Worm (Caenorhabditis elegans) whole organism, young adult: ENCODE data around the gene F46B6.5.

Source experiments
- B0261.1 ChIP-seq: sonication (generic microtip); optimal IDR thresholded peaks from 2 replicates; lab custom pipeline; 2016; ENCODE audit warnings: mild to moderate bottlenecking, missing genetic modification characterization, moderate library complexity, missing compliant biosample characterization
- B0336.3 ChIP-seq: fragments of 200-800 bp; sonication (Bioruptor generic); IDR thresholded peaks from 2 replicates; pipeline ENCODE4 v1.3.6; 2022; ENCODE audit warnings: missing genetic modification characterization, missing compliant biosample characterization
- C17E4.6 ChIP-seq: fragments of 200-800 bp; sonication (Bioruptor generic); IDR thresholded peaks from 2 replicates; pipeline ENCODE4 v1.3.6; 2022; ENCODE audit warnings: missing genetic modification reagents, missing genetic modification characterization, missing compliant biosample characterization
- F37B4.10 ChIP-seq: fragments of 200-800 bp; sonication (Bioruptor generic); IDR thresholded peaks from 2 replicates; pipeline ENCODE4 v1.3.6; 2022; ENCODE audit warnings: missing genetic modification characterization, missing compliant biosample characterization
- F39B2.1 ChIP-seq: fragments of 200-800 bp; sonication (Bioruptor generic); IDR thresholded peaks from 2 replicates; pipeline ENCODE4 v1.3.6; 2022; ENCODE audit warnings: missing genetic modification reagents, missing genetic modification characterization, missing compliant biosample characterization
- F49E8.2 ChIP-seq: sonication (generic microtip); optimal IDR thresholded peaks from 3 replicates; lab custom pipeline; 2017; ENCODE audit warnings: missing genetic modification characterization, mild to moderate bottlenecking, missing compliant biosample characterization, antibody characterized with exemption, moderate library complexity; ENCODE audit not compliant: insufficient read depth
- K12H6.12 ChIP-seq: fragments of 200-800 bp; sonication (Bioruptor generic); optimal IDR thresholded peaks from 2 replicates; lab custom pipeline; 2018; ENCODE audit warnings: mild to moderate bottlenecking, missing genetic modification characterization, missing compliant biosample characterization
- T07F8.4 ChIP-seq: sonication (generic microtip); optimal IDR thresholded peaks from 2 replicates; lab custom pipeline; 2016; ENCODE audit warnings: mild to moderate bottlenecking, missing genetic modification characterization, moderate library complexity, missing compliant biosample characterization
- ZK185.1 ChIP-seq: sonication (generic microtip); optimal IDR thresholded peaks from 2 replicates; lab custom pipeline; 2016; ENCODE audit warnings: mild to moderate bottlenecking, missing genetic modification characterization, missing compliant biosample characterization; ENCODE audit not compliant: poor library complexity, severe bottlenecking
- aptf-2 ChIP-seq: fragments of 200-800 bp; sonication (Bioruptor generic); conservative IDR thresholded peaks from 2 replicates; pipeline ENCODE4 v1.3.6; 2022; ENCODE audit warnings: missing genetic modification reagents, missing genetic modification characterization, missing compliant biosample characterization
- atf-7 ChIP-seq: sonication (generic microtip); optimal IDR thresholded peaks from 2 replicates; lab custom pipeline; 2017; ENCODE audit warnings: mild to moderate bottlenecking, missing genetic modification characterization, missing compliant biosample characterization
- attf-5 ChIP-seq: fragments of 200-800 bp; sonication (Bioruptor generic); optimal IDR thresholded peaks from 2 replicates; lab custom pipeline; 2018; ENCODE audit warnings: mild to moderate bottlenecking, missing genetic modification characterization, missing compliant biosample characterization
- bed-2 ChIP-seq: fragments of 200-800 bp; sonication (Bioruptor generic); IDR thresholded peaks from 2 replicates; pipeline ENCODE4 v1.3.6; 2022; ENCODE audit warnings: missing genetic modification reagents, missing genetic modification characterization, missing compliant biosample characterization
- ccch-3 ChIP-seq: fragments of 200-800 bp; sonication (Bioruptor generic); optimal IDR thresholded peaks from 2 replicates; lab custom pipeline; 2018; ENCODE audit warnings: mild to moderate bottlenecking, missing genetic modification characterization, missing compliant biosample characterization
- cebp-1 ChIP-seq, 2 experiments: fragments of 200-800 bp in 1 of 2; sonication (Bioruptor generic) in 1 of 2; sonication (generic microtip) in 1 of 2; IDR thresholded peaks in 1 of 2; optimal IDR thresholded peaks in 1 of 2; 2 replicates each; pipeline versions ENCODE4 v1.3.6 to Lab custom; 2017 to 2022; ENCODE audit warnings: missing compliant biosample characterization in 2 of 2, missing genetic modification characterization in 2 of 2, mild to moderate bottlenecking in 1 of 2, missing genetic modification reagents in 1 of 2, moderate library complexity in 1 of 2
- ceh-27 ChIP-seq: fragments of 200-800 bp; sonication (Bioruptor generic); optimal IDR thresholded peaks from 2 replicates; lab custom pipeline; 2018; ENCODE audit warnings: mild to moderate bottlenecking, missing genetic modification characterization, moderate library complexity, missing compliant biosample characterization
- ceh-58 ChIP-seq: fragments of 200-800 bp; sonication (Bioruptor generic); IDR thresholded peaks from 2 replicates; pipeline ENCODE4 v1.3.6; 2022; ENCODE audit warnings: missing genetic modification characterization, missing compliant biosample characterization
- die-1 ChIP-seq: sonication (generic microtip); optimal IDR thresholded peaks from 2 replicates; lab custom pipeline; 2016; ENCODE audit warnings: missing genotype, mild to moderate bottlenecking, missing genetic modification characterization, missing compliant biosample characterization
- efl-1 ChIP-seq: fragments of 150-350 bp; optimal IDR thresholded peaks from 2 replicates; lab custom pipeline; 2014; ENCODE audit warnings: missing biosample characterization, missing genetic modification reagents, missing genetic modification characterization
- egrh-3 ChIP-seq: fragments of 200-800 bp; sonication (Bioruptor generic); IDR thresholded peaks from 2 replicates; pipeline ENCODE4 v1.3.6; 2022; ENCODE audit warnings: missing genetic modification reagents, missing genetic modification characterization, missing compliant biosample characterization
- hsf-1 ChIP-seq: fragments of 200-800 bp; sonication (Bioruptor generic); IDR thresholded peaks from 2 replicates; pipeline ENCODE4 v1.3.6; 2022; ENCODE audit warnings: missing genetic modification reagents, missing genetic modification characterization, missing compliant biosample characterization
- let-607 ChIP-seq, 2 experiments: fragments of 200-800 bp in 1 of 2; sonication (Bioruptor generic) in 1 of 2; sonication (generic microtip) in 1 of 2; optimal IDR thresholded peaks; 2 replicates each; lab custom pipeline; 2016 to 2018; ENCODE audit warnings: mild to moderate bottlenecking in 2 of 2, missing compliant biosample characterization in 2 of 2, missing genetic modification characterization in 2 of 2, moderate library complexity in 2 of 2, missing genotype in 1 of 2
- lsl-1 ChIP-seq: fragments of 200-800 bp; sonication (Bioruptor generic); optimal IDR thresholded peaks from 2 replicates; lab custom pipeline; 2018; ENCODE audit warnings: mild to moderate bottlenecking, missing genetic modification characterization, moderate library complexity, missing compliant biosample characterization
- madf-6 ChIP-seq: fragments of 200-800 bp; sonication (Bioruptor generic); IDR thresholded peaks from 2 replicates; pipeline ENCODE4 v1.3.6; 2022; ENCODE audit warnings: missing genetic modification reagents, missing genetic modification characterization, missing compliant biosample characterization
- mes-4 ChIP-seq: sonication (generic microtip); optimal IDR thresholded peaks from 2 replicates; lab custom pipeline; 2016; ENCODE audit warnings: missing genotype, missing genetic modification characterization, missing compliant biosample characterization
- nfya-1 ChIP-seq: sonication (generic microtip); optimal IDR thresholded peaks from 2 replicates; lab custom pipeline; 2017; ENCODE audit warnings: antibody characterized with exemption, missing compliant biosample characterization, missing genetic modification characterization, borderline replicate concordance; ENCODE audit not compliant: insufficient read depth
- pbrm-1 ChIP-seq: fragments of 200-800 bp; sonication (Bioruptor generic); IDR thresholded peaks from 2 replicates; pipeline ENCODE4 v1.3.6; 2022; ENCODE audit warnings: missing genetic modification reagents, missing genetic modification characterization, missing compliant biosample characterization
- snpc-4 ChIP-seq, 5 experiments: fragments of 150-350 bp in 1 of 5; sonication (generic microtip) in 4 of 5; optimal IDR thresholded peaks; 2 replicates each; lab custom pipeline; 2014 to 2018; ENCODE audit warnings: missing genetic modification characterization in 5 of 5, missing biosample characterization in 3 of 5, antibody characterized with exemption in 2 of 5, mild to moderate bottlenecking in 2 of 5, missing compliant biosample characterization in 2 of 5, missing genotype in 2 of 5, moderate library complexity in 2 of 5, missing genetic modification reagents in 1 of 5
- unc-62 ChIP-seq: fragments of 150-350 bp; optimal IDR thresholded peaks from 2 replicates; lab custom pipeline; 2014; ENCODE audit warnings: missing biosample characterization, missing genetic modification reagents, missing genetic modification characterization
- xnd-1 ChIP-seq: sonication (generic microtip); optimal IDR thresholded peaks from 2 replicates; lab custom pipeline; 2016; ENCODE audit warnings: missing genotype, missing genetic modification reagents, missing genetic modification characterization, missing compliant biosample characterization
- zfh-2 ChIP-seq: fragments of 200-800 bp; sonication (Bioruptor generic); conservative IDR thresholded peaks from 2 replicates; pipeline ENCODE4 v1.3.6; 2022; ENCODE audit warnings: missing genetic modification reagents, missing genetic modification characterization, missing compliant biosample characterization

F46B6.5 gene

DNA sequence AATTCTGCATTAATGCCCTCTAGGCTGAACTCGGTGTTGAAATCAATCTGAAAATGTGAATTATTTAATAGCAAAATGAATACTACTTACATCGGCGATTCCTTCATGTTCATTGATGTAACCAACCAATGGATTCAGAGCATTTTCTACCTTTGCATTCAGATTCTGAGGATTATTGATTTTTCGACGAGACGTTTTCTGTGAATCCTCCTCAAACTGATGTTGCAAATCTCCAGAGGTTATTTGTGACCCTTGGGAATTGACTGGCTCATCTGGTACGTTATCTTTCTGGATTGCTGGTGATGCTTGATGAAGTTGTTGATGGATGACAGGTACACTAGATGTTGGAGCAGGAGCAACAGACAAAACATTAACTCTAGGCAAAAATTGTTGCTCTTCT lies 824 bp downstream of the F46B6.5 start:
- TF ChIP-seq F39B2.1 = no peak
- TF ChIP-seq ceh-58 = no peak
- no peak for TF ChIP-seq pbrm-1 (GFP tag; lab: Robert Waterston, UW)
- no peak for TF ChIP-seq snpc-4 (GFP tag; optimal IDR thresholded peaks at IDR 0.05; lab: Kevin White, UChicago)
- TF ChIP-seq snpc-4 (tag; optimal IDR thresholded peaks at IDR 0.05; lab: Kevin White, UChicago) = no peak
- no peak for TF ChIP-seq hsf-1 (GFP tag; lab: Robert Waterston, UW)
- TF ChIP-seq F49E8.2 (tag; lab: Kevin White, UChicago) = no peak
- TF ChIP-seq, all 124 proteins: peak for 0

- no peak for TF ChIP-seq efl-1 (GFP tag; lab: Kevin White, UChicago)
- no peak for TF ChIP-seq xnd-1 (tag; lab: Kevin White, UChicago)
- TF ChIP-seq atf-7 = no peak
- TF ChIP-seq cebp-1 (GFP tag; IDR thresholded peaks at IDR 0.05; lab: Robert Waterston, UW) = no peak
- TF ChIP-seq cebp-1 (tag; optimal IDR thresholded peaks at IDR 0.05; lab: Kevin White, UChicago) = no peak
- no peak for TF ChIP-seq mes-4
These were observed 3.5 kb downstream of the F46B6.5 start, which contains the start of gene F46B6.4 for ce11 chrV:9779418-9779817. TSS of gene F46B6.4 (minus strand) at chrV:9779518.

DNA sequence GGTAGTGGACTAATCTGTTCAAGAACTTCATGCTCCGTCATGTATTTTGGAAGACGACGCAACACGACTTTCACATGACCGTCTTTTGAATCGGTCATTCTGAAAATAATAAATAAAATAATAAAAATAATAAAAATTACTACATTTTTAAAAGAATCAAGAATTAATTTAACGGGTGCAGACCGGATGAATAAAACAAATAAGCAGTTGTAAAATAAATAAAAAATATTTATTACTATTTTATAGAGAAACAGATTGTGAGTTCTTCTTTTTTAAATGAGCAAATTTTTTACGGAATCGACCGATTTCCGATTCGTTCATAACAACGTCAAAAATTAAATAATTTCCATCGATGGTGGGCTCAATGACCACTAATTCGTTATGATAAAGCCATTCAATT lies 5.2 kb downstream of the F46B6.5 start, which contains the start of gene smg-4:
TSS of gene smg-4 (minus strand) at position 101 of the 400 bp plus-strand sequence.
- 0 out of 2 replicates have a peak, but pooled peaks have one; percentile 10 for TF ChIP-seq madf-6
- TF ChIP-seq B0336.3 = no peak

- TF ChIP-seq aptf-2 (GFP tag; lab: Robert Waterston, UW) (no peak), die-1 (tag; lab: Kevin White, UChicago) (no peak), lsl-1 (no peak), nfya-1 (tag; lab: Kevin White, UChicago) (no peak), F37B4.10 (GFP tag; lab: Robert Waterston, UW) (no peak), ZK185.1 (tag; lab: Kevin White, UChicago) (no peak), ccch-3 (GFP tag; lab: Kevin White, UChicago) (no peak), let-607 (tag; optimal IDR thresholded peaks at IDR 0.05; lab: Kevin White, UChicago) (no peak), snpc-4 (GFP tag; optimal IDR thresholded peaks at IDR 0.05; lab: Kevin White, UChicago) (no peak), snpc-4 (tag; optimal IDR thresholded peaks at IDR 0.05; lab: Kevin White, UChicago) (no peak), bed-2 (no peak), egrh-3 (GFP tag; lab: Robert Waterston, UW) (no peak), C17E4.6 (GFP tag; lab: Robert Waterston, UW) (no peak), zfh-2 (GFP tag; lab: Robert Waterston, UW) (no peak), ceh-27 (GFP tag; lab: Kevin White, UChicago) (no peak), T07F8.4 (tag; lab: Kevin White, UChicago) (no peak), K12H6.12 (tag; lab: Kevin White, UChicago) (no peak), unc-62 (GFP tag; lab: Kevin White, UChicago) (no peak), attf-5 (no peak), B0261.1 (tag; lab: Kevin White, UChicago) (no peak)
These were observed 7.1 kb downstream of the F46B6.5 start, which contains the start of gene F46B6.12 for ce11 chrV:9775734-9776133. TSS of gene F46B6.12 (minus strand) at chrV:9775834.
